Worm (Caenorhabditis elegans) whole organism, mixed stage, embryonic: Measurements from ENCODE around the gene daf-19.

ENCODE experiments used
- lin-13 ChIP-seq: fragments of 150-350 bp; optimal IDR thresholded peaks from 2 replicates; lab custom pipeline; 2014; ENCODE audit warnings: missing biosample characterization, missing genetic modification characterization
- nhr-237 ChIP-seq: fragments of 150-350 bp; optimal IDR thresholded peaks from 2 replicates; lab custom pipeline; 2014; ENCODE audit warnings: missing biosample characterization, missing genetic modification characterization
- nhr-28 ChIP-seq: fragments of 150-350 bp; optimal IDR thresholded peaks from 2 replicates; lab custom pipeline; 2014; ENCODE audit warnings: missing biosample characterization, missing genetic modification characterization

- no peak for TF ChIP-seq lin-13 (tag; lab: Kevin White, UChicago)
- TF ChIP-seq nhr-237 (tag; lab: Kevin White, UChicago): no peak
- TF ChIP-seq nhr-28 (tag; lab: Kevin White, UChicago): no peak
Measured at ce11 chrII:10197091-10197675, 28.0 kb upstream of the daf-19 start, which contains the start of gene R05H5.3.
